Worm (Caenorhabditis elegans) whole organism, L4 larva: ENCODE measurements around the gene ubc-8.

ENCODE experiments used
- F10B5.3 ChIP-seq: sonication (generic microtip); optimal IDR thresholded peaks from 2 replicates; lab custom pipeline; 2016; ENCODE audit warnings: mild to moderate bottlenecking, missing genetic modification characterization, missing compliant biosample characterization
- F26F4.8 ChIP-seq: fragments of 200-800 bp; sonication (Bioruptor generic); conservative IDR thresholded peaks from 2 replicates; pipeline ENCODE4 v1.3.6; 2022; ENCODE audit warnings: missing genetic modification characterization, missing compliant biosample characterization
- F49E8.2 ChIP-seq: sonication (generic microtip); optimal IDR thresholded peaks from 2 replicates; lab custom pipeline; 2016; ENCODE audit warnings: missing compliant biosample characterization, mild to moderate bottlenecking, missing genetic modification characterization, borderline replicate concordance
- R02D3.7 ChIP-seq: fragments of 150-350 bp; sonication (generic microtip); optimal IDR thresholded peaks from 3 replicates; lab custom pipeline; 2014; ENCODE audit warnings: missing biosample characterization, missing genetic modification characterization
- T26A8.4 ChIP-seq: fragments of 200-800 bp; sonication (Bioruptor generic); IDR thresholded peaks from 2 replicates; pipeline ENCODE4 v1.3.6; 2022; ENCODE audit warnings: missing genetic modification characterization, missing compliant biosample characterization
- Y48G9A.11 ChIP-seq: fragments of 200-800 bp; sonication (Bioruptor generic); IDR thresholded peaks from 2 replicates; pipeline ENCODE4 v1.3.6; 2022; ENCODE audit warnings: missing genetic modification reagents, missing genetic modification characterization, missing compliant biosample characterization
- Y5F2A.4 ChIP-seq: fragments of 200-800 bp; sonication (Bioruptor generic); optimal IDR thresholded peaks from 2 replicates; lab custom pipeline; 2018; ENCODE audit warnings: mild to moderate bottlenecking, missing genetic modification characterization, missing compliant biosample characterization
- ZK337.2 ChIP-seq: fragments of 200-800 bp; sonication (Bioruptor generic); IDR thresholded peaks from 2 replicates; pipeline ENCODE4 v1.3.6; 2022; ENCODE audit warnings: missing genetic modification reagents, missing genetic modification characterization, missing compliant biosample characterization
- ZK546.5 ChIP-seq, 2 experiments: sonication (generic microtip); optimal IDR thresholded peaks; 2 replicates each; lab custom pipeline; 2017; ENCODE audit warnings: missing biosample characterization in 2 of 2, missing genetic modification characterization in 2 of 2
- aha-1 ChIP-seq: fragments of 150-350 bp; peaks from one replicate; lab custom pipeline; 2014; ENCODE audit warnings: missing biosample characterization, missing genetic modification characterization
- aly-2 ChIP-seq: sonication (generic microtip); optimal IDR thresholded peaks from 2 replicates; lab custom pipeline; 2018; ENCODE audit warnings: missing biosample characterization, missing genetic modification characterization
- attf-4 ChIP-seq: sonication (generic microtip); optimal IDR thresholded peaks from 3 replicates; lab custom pipeline; 2017; ENCODE audit warnings: missing biosample characterization, missing genetic modification characterization
- ceh-32 ChIP-seq: sonication (generic microtip); optimal IDR thresholded peaks from 2 replicates; lab custom pipeline; 2016; ENCODE audit warnings: mild to moderate bottlenecking, missing genetic modification characterization, missing compliant biosample characterization; ENCODE audit not compliant: poor library complexity
- ceh-44 ChIP-seq: fragments of 200-800 bp; sonication (Bioruptor generic); IDR thresholded peaks from 2 replicates; pipeline ENCODE4 v1.3.6; 2022; ENCODE audit warnings: missing genetic modification reagents, missing genetic modification characterization, missing compliant biosample characterization
- ceh-62 ChIP-seq: sonication (generic microtip); optimal IDR thresholded peaks from 2 replicates; lab custom pipeline; 2017; ENCODE audit warnings: missing biosample characterization, missing genetic modification characterization
- cey-2 ChIP-seq: sonication (generic microtip); optimal IDR thresholded peaks from 3 replicates; lab custom pipeline; 2017; ENCODE audit warnings: missing genetic modification characterization, mild to moderate bottlenecking, missing compliant biosample characterization, antibody characterized with exemption, borderline replicate concordance; ENCODE audit not compliant: insufficient read depth
- ctbp-1 ChIP-seq: fragments of 200-800 bp; sonication (Bioruptor generic); IDR thresholded peaks from 2 replicates; pipeline ENCODE4 v1.3.6; 2022; ENCODE audit warnings: missing genetic modification reagents, missing genetic modification characterization, missing compliant biosample characterization
- daf-19 ChIP-seq: fragments of 200-800 bp; sonication (Bioruptor generic); conservative IDR thresholded peaks from 2 replicates; pipeline ENCODE4 v1.3.6; 2022; ENCODE audit warnings: missing genetic modification characterization, missing compliant biosample characterization
- daf-8 ChIP-seq: fragments of 200-800 bp; sonication (Bioruptor generic); IDR thresholded peaks from 2 replicates; pipeline ENCODE4 v1.3.6; 2022; ENCODE audit warnings: missing genetic modification characterization, missing compliant biosample characterization
- dmd-6 ChIP-seq: fragments of 200-800 bp; sonication (Bioruptor generic); IDR thresholded peaks from 2 replicates; pipeline ENCODE4 v1.3.6; 2022; ENCODE audit warnings: missing genetic modification reagents, missing genetic modification characterization, missing compliant biosample characterization
- dmd-8 ChIP-seq: fragments of 200-800 bp; sonication (Bioruptor generic); IDR thresholded peaks from 2 replicates; pipeline ENCODE4 v1.3.6; 2022; ENCODE audit warnings: missing genetic modification characterization, missing compliant biosample characterization
- dmd-9 ChIP-seq: fragments of 200-800 bp; sonication (Bioruptor generic); IDR thresholded peaks from 2 replicates; pipeline ENCODE4 v1.3.6; 2022; ENCODE audit warnings: missing genetic modification reagents, missing genetic modification characterization, missing compliant biosample characterization
- duxl-1 ChIP-seq: sonication (generic microtip); optimal IDR thresholded peaks from 2 replicates; lab custom pipeline; 2016; ENCODE audit warnings: mild to moderate bottlenecking, missing genetic modification characterization, moderate library complexity, missing compliant biosample characterization; ENCODE audit not compliant: poor library complexity
- fos-1 ChIP-seq: fragments of 150-350 bp; optimal IDR thresholded peaks from 2 replicates; lab custom pipeline; 2014; ENCODE audit warnings: missing biosample characterization, missing genetic modification characterization
- hmg-1.1 ChIP-seq: fragments of 200-800 bp; sonication (Bioruptor generic); IDR thresholded peaks from 2 replicates; pipeline ENCODE4 v1.3.6; 2022; ENCODE audit warnings: missing genetic modification reagents, missing genetic modification characterization, missing compliant biosample characterization
- jun-1 ChIP-seq: fragments of 150-350 bp; optimal IDR thresholded peaks from 2 replicates; lab custom pipeline; 2014; ENCODE audit warnings: missing biosample characterization, missing genetic modification reagents, missing genetic modification characterization
- lin-1 ChIP-seq: fragments of 200-800 bp; sonication (Bioruptor generic); IDR thresholded peaks from 2 replicates; pipeline ENCODE4 v1.3.6; 2022; ENCODE audit warnings: missing genetic modification reagents, missing genetic modification characterization, missing compliant biosample characterization
- lin-15B ChIP-seq: fragments of 150-350 bp; sonication (generic microtip); optimal IDR thresholded peaks from 3 replicates; lab custom pipeline; 2014; ENCODE audit warnings: missing biosample characterization, missing genetic modification characterization
- lin-38 ChIP-seq: fragments of 200-800 bp; sonication (Bioruptor generic); IDR thresholded peaks from 2 replicates; pipeline ENCODE4 v1.3.6; 2022; ENCODE audit warnings: missing genetic modification reagents, missing genetic modification characterization, missing compliant biosample characterization
- lir-3 ChIP-seq: sonication (generic microtip); optimal IDR thresholded peaks from 2 replicates; lab custom pipeline; 2016; ENCODE audit warnings: mild to moderate bottlenecking, missing genetic modification characterization, missing compliant biosample characterization
- lsy-2 ChIP-seq, 2 experiments: fragments of 150-350 bp in 1 of 2; sonication (generic microtip) in 1 of 2; optimal IDR thresholded peaks; 2 replicates each; lab custom pipeline; 2014 to 2017; ENCODE audit warnings: missing biosample characterization in 2 of 2, missing genetic modification characterization in 2 of 2
- madf-9 ChIP-seq: fragments of 200-800 bp; sonication (Bioruptor generic); conservative IDR thresholded peaks from 2 replicates; pipeline ENCODE4 v1.3.6; 2022; ENCODE audit warnings: missing genetic modification reagents, missing genetic modification characterization, missing compliant biosample characterization
- mdl-1 ChIP-seq, 2 experiments: fragments of 150-350 bp in 1 of 2; sonication (generic microtip) in 1 of 2; optimal IDR thresholded peaks; 2 replicates each; lab custom pipeline; 2014 to 2017; ENCODE audit warnings: missing biosample characterization in 2 of 2, missing genetic modification characterization in 2 of 2
- mdt-29 ChIP-seq: fragments of 200-800 bp; sonication (Bioruptor generic); IDR thresholded peaks from 2 replicates; pipeline ENCODE4 v1.3.6; 2022; ENCODE audit warnings: missing genetic modification reagents, missing genetic modification characterization, missing compliant biosample characterization
- mxl-2 ChIP-seq: fragments of 200-800 bp; sonication (Bioruptor generic); conservative IDR thresholded peaks from 2 replicates; pipeline ENCODE4 v1.3.6; 2022; ENCODE audit warnings: missing genetic modification reagents, missing genetic modification characterization, missing compliant biosample characterization
- nhr-11 ChIP-seq: fragments of 150-350 bp; optimal IDR thresholded peaks from 2 replicates; lab custom pipeline; 2014; ENCODE audit warnings: missing biosample characterization, missing genetic modification characterization
- nhr-237 ChIP-seq: sonication (generic microtip); optimal IDR thresholded peaks from 2 replicates; lab custom pipeline; 2017; ENCODE audit warnings: missing biosample characterization, missing genetic modification characterization
- nhr-25 ChIP-seq: sonication (generic microtip); optimal IDR thresholded peaks from 2 replicates; lab custom pipeline; 2017; ENCODE audit warnings: missing genetic modification characterization, mild to moderate bottlenecking, missing compliant biosample characterization, antibody characterized with exemption, moderate library complexity, borderline replicate concordance; ENCODE audit not compliant: insufficient read depth
- nhr-41 ChIP-seq: fragments of 200-800 bp; sonication (Bioruptor generic); IDR thresholded peaks from 2 replicates; pipeline ENCODE4 v1.3.6; 2022; ENCODE audit warnings: missing genetic modification reagents, missing genetic modification characterization, missing compliant biosample characterization
- php-3 ChIP-seq: fragments of 200-800 bp; sonication (Bioruptor generic); IDR thresholded peaks from 2 replicates; pipeline ENCODE4 v1.3.6; 2022; ENCODE audit warnings: missing genetic modification reagents, missing genetic modification characterization, missing compliant biosample characterization
- pqm-1 ChIP-seq: sonication (generic microtip); optimal IDR thresholded peaks from 2 replicates; lab custom pipeline; 2017; ENCODE audit warnings: missing biosample characterization, missing genetic modification characterization
- rbr-2 ChIP-seq: sonication (generic microtip); optimal IDR thresholded peaks from 2 replicates; lab custom pipeline; 2016; ENCODE audit warnings: missing genotype, missing genetic modification characterization, missing compliant biosample characterization
- snpc-4 ChIP-seq: fragments of 150-350 bp; optimal IDR thresholded peaks from 2 replicates; lab custom pipeline; 2014; ENCODE audit warnings: missing biosample characterization, missing genetic modification characterization
- spr-1 ChIP-seq: sonication (generic microtip); optimal IDR thresholded peaks from 2 replicates; lab custom pipeline; 2016; ENCODE audit warnings: mild to moderate bottlenecking, missing genetic modification characterization, missing compliant biosample characterization
- tag-97 ChIP-seq: fragments of 200-800 bp; sonication (Bioruptor generic); IDR thresholded peaks from 2 replicates; pipeline ENCODE4 v1.3.6; 2022; ENCODE audit warnings: missing genetic modification characterization, missing compliant biosample characterization
- tra-1 ChIP-seq: fragments of 200-800 bp; sonication (Bioruptor generic); IDR thresholded peaks from 2 replicates; pipeline ENCODE4 v1.3.6; 2022; ENCODE audit warnings: missing genetic modification reagents, missing genetic modification characterization, missing compliant biosample characterization
- unc-130 ChIP-seq: sonication (generic microtip); optimal IDR thresholded peaks from 2 replicates; lab custom pipeline; 2016; ENCODE audit warnings: missing genetic modification reagents, missing genetic modification characterization, missing compliant biosample characterization
- unc-39 ChIP-seq: sonication (generic microtip); optimal IDR thresholded peaks from 2 replicates; lab custom pipeline; 2017; ENCODE audit warnings: missing biosample characterization, missing genetic modification characterization
- unc-62 ChIP-seq, 3 experiments: fragments of 150-350 bp in 1 of 3; sonication (generic microtip); optimal IDR thresholded peaks in 2 of 3; peaks in 1 of 3; 1 replicate in 1 of 3; 2 replicates in 2 of 3; lab custom pipeline; 2014 to 2017; ENCODE audit warnings: missing biosample characterization in 3 of 3, missing genetic modification characterization in 3 of 3, missing genetic modification reagents in 3 of 3, missing genotype in 1 of 3
- zfp-2 ChIP-seq: sonication (generic microtip); optimal IDR thresholded peaks from 2 replicates; lab custom pipeline; 2016; ENCODE audit warnings: mild to moderate bottlenecking, missing genetic modification characterization, missing compliant biosample characterization
- zip-2 ChIP-seq: fragments of 150-350 bp; optimal IDR thresholded peaks from 2 replicates; lab custom pipeline; 2014; ENCODE audit warnings: missing biosample characterization, missing genetic modification characterization

The ubc-8 gene

ce11 chrIV:2654965-2655364 lies 52.1 kb downstream of the ubc-8 start (continued):
- no peak for TF ChIP-seq daf-19
- 0 out of 2 replicates have a peak, but pooled peaks have one; percentile 3 for TF ChIP-seq ceh-44 (GFP tag; lab: Robert Waterston, UW)
- TF ChIP-seq dmd-6 (GFP tag; lab: Robert Waterston, UW) = no peak
- TF ChIP-seq lin-38 (GFP tag; lab: Robert Waterston, UW) = peak; percentile 87
- no peak for TF ChIP-seq dmd-9
- no peak for TF ChIP-seq F26F4.8 (GFP tag; lab: Robert Waterston, UW)
- TF ChIP-seq ceh-62 (tag; lab: Kevin White, UChicago) = no peak
- no peak for TF ChIP-seq unc-62 (GFP tag; optimal IDR thresholded peaks at IDR 0.05 in 1 of 2; lab: Kevin White, UChicago)
- no peak for TF ChIP-seq unc-62 (tag; optimal IDR thresholded peaks at IDR 0.05; lab: Kevin White, UChicago)
- TF ChIP-seq zfp-2 (tag; lab: Kevin White, UChicago) = no peak
- no peak for TF ChIP-seq hmg-1.1 (GFP tag; lab: Robert Waterston, UW)
- no peak for TF ChIP-seq jun-1
- TF ChIP-seq F49E8.2 (tag; lab: Kevin White, UChicago) = peak; percentile 72
- no peak for TF ChIP-seq mdl-1 (tag; optimal IDR thresholded peaks at IDR 0.05; lab: Kevin White, UChicago)
- no peak for TF ChIP-seq T26A8.4 (GFP tag; lab: Robert Waterston, UW)
- no peak for TF ChIP-seq php-3 (GFP tag; lab: Robert Waterston, UW)
- TF ChIP-seq mdt-29 (GFP tag; lab: Robert Waterston, UW) = peak; percentile 67; the same call in 1 of the 2 replicates
- no peak for TF ChIP-seq unc-39 (tag; lab: Kevin White, UChicago)
- TF ChIP-seq unc-130 (GFP tag; lab: Kevin White, UChicago) = peak; percentile 52
- TF ChIP-seq duxl-1 (tag; lab: Kevin White, UChicago) = no peak
- TF ChIP-seq tra-1 = no peak
- TF ChIP-seq tag-97 = no peak
- no peak for TF ChIP-seq snpc-4
- TF ChIP-seq rbr-2 = no peak
- TF ChIP-seq nhr-25 (tag; lab: Kevin White, UChicago) = no peak
- TF ChIP-seq Y5F2A.4 (GFP tag; lab: Kevin White, UChicago) = no peak
- TF ChIP-seq zip-2 = no peak
- no peak for TF ChIP-seq attf-4 (tag; lab: Kevin White, UChicago)
- TF ChIP-seq Y48G9A.11 (GFP tag; lab: Robert Waterston, UW) = peak; percentile 89
- TF ChIP-seq daf-8 (GFP tag; lab: Robert Waterston, UW) = no peak
- TF ChIP-seq lin-15B = no peak
- TF ChIP-seq aha-1 = no peak
- no peak for TF ChIP-seq F10B5.3 (tag; lab: Kevin White, UChicago)
- TF ChIP-seq ceh-32 (tag; lab: Kevin White, UChicago) = no peak
- no peak for TF ChIP-seq nhr-11
- no peak for TF ChIP-seq lin-1 (GFP tag; lab: Robert Waterston, UW)
- TF ChIP-seq madf-9 (GFP tag; lab: Robert Waterston, UW) = no peak
- TF ChIP-seq ZK337.2 (GFP tag; lab: Robert Waterston, UW) = no peak
- no peak for TF ChIP-seq mxl-2 (GFP tag; lab: Robert Waterston, UW)
- no peak for TF ChIP-seq lir-3
- no peak for TF ChIP-seq R02D3.7 (tag; lab: Kevin White, UChicago)
- no peak for TF ChIP-seq spr-1 (tag; lab: Kevin White, UChicago)
- TF ChIP-seq ZK546.5 (tag; optimal IDR thresholded peaks at IDR 0.05; lab: Kevin White, UChicago) = no peak
- TF ChIP-seq nhr-237 (tag; lab: Kevin White, UChicago) = no peak
- no peak for TF ChIP-seq pqm-1
- TF ChIP-seq ctbp-1 (GFP tag; lab: Robert Waterston, UW) = no peak
- no peak for TF ChIP-seq lsy-2 (tag; optimal IDR thresholded peaks at IDR 0.05; lab: Kevin White, UChicago)
- no peak for TF ChIP-seq aly-2 (tag; lab: Kevin White, UChicago)
- no peak for TF ChIP-seq fos-1 (tag; lab: Kevin White, UChicago)
- no peak for TF ChIP-seq nhr-41 (GFP tag; lab: Robert Waterston, UW)
- no peak for TF ChIP-seq cey-2 (tag; lab: Kevin White, UChicago)
- TF ChIP-seq dmd-8 (GFP tag; lab: Robert Waterston, UW) = no peak
